Worm (Caenorhabditis elegans): ENCODE data around the gene ttn-1.
A peak's percentile ranks its signal among the peaks of the same experiment; 100 is the strongest.

ttn-1 gene

ce11 chrV:6227326-6228246 is 25.2 kb upstream of the ttn-1 start:
- TF ChIP-seq lin-39 (tag; optimal IDR thresholded peaks at IDR 0.05) (peak; percentile 96), zag-1 (tag; optimal IDR thresholded peaks at IDR 0.05) (peak; percentile 85), nhr-23 (tag; optimal IDR thresholded peaks at IDR 0.05) (peak; percentile 92), ztf-11 (tag; optimal IDR thresholded peaks at IDR 0.05) (no peak), fos-1 (tag; optimal IDR thresholded peaks at IDR 0.05) (no peak), eor-1 (tag; optimal IDR thresholded peaks at IDR 0.05) (no peak), nhr-77 (tag; optimal IDR thresholded peaks at IDR 0.05) (no peak), pqm-1 (tag; optimal IDR thresholded peaks at IDR 0.05) (peak; percentile 93), unc-62 (GFP tag; optimal IDR thresholded peaks at IDR 0.05) (peak; percentile 75), sea-2 (GFP tag; optimal IDR thresholded peaks at IDR 0.05) (no peak), elt-1 (tag; optimal IDR thresholded peaks at IDR 0.05) (peak; percentile 86), fkh-2 (tag; optimal IDR thresholded peaks at IDR 0.05) (no peak), egl-5 (tag; optimal IDR thresholded peaks at IDR 0.05) (peak; percentile 59), R02D3.7 (tag; optimal IDR thresholded peaks at IDR 0.05) (peak; percentile 71), ama-1 (optimal IDR thresholded peaks at IDR 0.05) (peak; percentile 99), tbx-2 (tag; optimal IDR thresholded peaks at IDR 0.05) (peak; percentile 90), ceh-82 (tag; optimal IDR thresholded peaks at IDR 0.05) (peak; percentile 59), jun-1 (tag; optimal IDR thresholded peaks at IDR 0.05) (peak; percentile 96), ztf-4 (tag; optimal IDR thresholded peaks at IDR 0.05) (peak; percentile 84), nhr-28 (tag; optimal IDR thresholded peaks at IDR 0.05) (no peak), ceh-16 (tag; optimal IDR thresholded peaks at IDR 0.05) (peak; percentile 27), nhr-76 (tag; optimal IDR thresholded peaks at IDR 0.05) (no peak), lsy-12 (tag; optimal IDR thresholded peaks at IDR 0.05) (peak; percentile 96), nhr-43 (tag; optimal IDR thresholded peaks at IDR 0.05; ENCODE audit: poor library complexity, severe bottlenecking) (peak; percentile 91), elt-3 (tag; optimal IDR thresholded peaks at IDR 0.05) (peak in 1 of 3 experiments; percentile 20), aly-2 (tag; optimal IDR thresholded peaks at IDR 0.05) (no peak), mdl-1 (tag; optimal IDR thresholded peaks at IDR 0.05) (peak; percentile 95), skn-1 (tag; optimal IDR thresholded peaks at IDR 0.05) (peak; percentile 22), mml-1 (tag; optimal IDR thresholded peaks at IDR 0.05) (no peak), snpc-4 (tag; optimal IDR thresholded peaks at IDR 0.05) (peak; percentile 66), hmg-11 (tag; optimal IDR thresholded peaks at IDR 0.05) (peak; percentile 97), nhr-67 (tag; optimal IDR thresholded peaks at IDR 0.05) (no peak), pha-4 (tag; optimal IDR thresholded peaks at IDR 0.05) (peak; percentile 97), lin-15B (tag; optimal IDR thresholded peaks at IDR 0.05) (peak; percentile 24), fkh-10 (GFP tag; optimal IDR thresholded peaks at IDR 0.05) (peak; percentile 83), nhr-25 (tag; optimal IDR thresholded peaks at IDR 0.05) (peak; percentile 73), ceh-9 (tag; optimal IDR thresholded peaks at IDR 0.05) (no peak), unc-39 (tag; optimal IDR thresholded peaks at IDR 0.05) (no peak), nhr-237 (tag; optimal IDR thresholded peaks at IDR 0.05) (no peak), egl-27 (tag; optimal IDR thresholded peaks at IDR 0.05) (no peak), nhr-11 (tag; optimal IDR thresholded peaks at IDR 0.05) (peak; percentile 93), nfya-1 (tag; optimal IDR thresholded peaks at IDR 0.05; ENCODE audit: insufficient read depth) (peak; percentile 91), ceh-28 (tag; optimal IDR thresholded peaks at IDR 0.05) (peak; percentile 62), ZK546.5 (tag; optimal IDR thresholded peaks at IDR 0.05) (no peak), nhr-12 (tag; optimal IDR thresholded peaks at IDR 0.05) (no peak), daf-12 (tag; optimal IDR thresholded peaks at IDR 0.05) (no peak), elt-2 (tag; optimal IDR thresholded peaks at IDR 0.05) (peak; percentile 86)

All from whole organism, L3 larva.